Fruit fly (Drosophila melanogaster) whole organism, embryonic: ENCODE measurements around the gene Arpc2.

Source experiments
- Abd-B ChIP-seq: fragments of 200-800 bp; sonication (Bioruptor generic); optimal IDR thresholded peaks from 2 replicates; lab custom pipeline; 2018; ENCODE audit warnings: missing biosample characterization, mild to moderate bottlenecking, missing genetic modification characterization, moderate library complexity
- Atf-2 ChIP-seq: fragments of 200-800 bp; sonication (Bioruptor generic); optimal IDR thresholded peaks from 2 replicates; lab custom pipeline; 2016; ENCODE audit warnings: missing biosample characterization, missing genetic modification characterization
- CG10147 ChIP-seq: fragments of 200-800 bp; sonication (Bioruptor generic); optimal IDR thresholded peaks from 2 replicates; lab custom pipeline; 2019; ENCODE audit warnings: missing biosample characterization, mild to moderate bottlenecking, missing genetic modification characterization, moderate library complexity
- CG10366 ChIP-seq: fragments of 200-800 bp; sonication (Bioruptor generic); IDR thresholded peaks from 2 replicates; pipeline ENCODE4 v1.3.6; 2022; ENCODE audit warnings: missing biosample characterization, missing genetic modification characterization
- CG11456 ChIP-seq: fragments of 200-800 bp; sonication (Bioruptor generic); IDR thresholded peaks from 3 replicates; pipeline ENCODE4 v1.3.6; 2022; ENCODE audit warnings: missing biosample characterization, missing genetic modification characterization
- CG11504 ChIP-seq: fragments of 200-800 bp; sonication (Bioruptor generic); optimal IDR thresholded peaks from 3 replicates; lab custom pipeline; 2019; ENCODE audit warnings: missing biosample characterization, mild to moderate bottlenecking, missing genetic modification characterization, moderate library complexity
- CG1233 ChIP-seq: fragments of 200-800 bp; sonication (Bioruptor generic); optimal IDR thresholded peaks from 4 replicates; lab custom pipeline; 2018; ENCODE audit warnings: missing biosample characterization, mild to moderate bottlenecking, missing genetic modification characterization
- CG12391 ChIP-seq: fragments of 200-800 bp; sonication (Bioruptor generic); optimal IDR thresholded peaks from 3 replicates; lab custom pipeline; 2018; ENCODE audit warnings: missing biosample characterization, mild to moderate bottlenecking, missing genetic modification characterization, moderate library complexity
- CG14667 ChIP-seq: fragments of 200-800 bp; sonication (Bioruptor generic); IDR thresholded peaks from 2 replicates; pipeline ENCODE4 v1.3.6; 2022; ENCODE audit warnings: missing biosample characterization, missing genetic modification characterization
- CG15514 ChIP-seq: fragments of 200-800 bp; sonication (Bioruptor generic); optimal IDR thresholded peaks from 3 replicates; lab custom pipeline; 2017; ENCODE audit warnings: missing biosample characterization, missing genetic modification characterization, mild to moderate bottlenecking, moderate library complexity, missing genetic modification reagents
- CG1603 ChIP-seq: fragments of 200-800 bp; sonication (Bioruptor generic); optimal IDR thresholded peaks from 2 replicates; lab custom pipeline; 2019; ENCODE audit warnings: missing biosample characterization, mild to moderate bottlenecking, missing genetic modification characterization, moderate library complexity
- CG17912 ChIP-seq: fragments of 200-800 bp; sonication (Bioruptor generic); optimal IDR thresholded peaks from 2 replicates; lab custom pipeline; 2018; ENCODE audit warnings: missing biosample characterization, mild to moderate bottlenecking, missing genetic modification characterization
- CG18476 ChIP-seq: fragments of 200-800 bp; sonication (Bioruptor generic); optimal IDR thresholded peaks from 2 replicates; lab custom pipeline; 2016; ENCODE audit warnings: missing biosample characterization, mild to moderate bottlenecking, missing genetic modification characterization
- CG3065 ChIP-seq: fragments of 200-800 bp; sonication (Bioruptor generic); optimal IDR thresholded peaks from 2 replicates; lab custom pipeline; 2016; ENCODE audit warnings: missing biosample characterization, missing genetic modification characterization
- CG31388 ChIP-seq: fragments of 200-800 bp; sonication (Bioruptor generic); optimal IDR thresholded peaks from 2 replicates; lab custom pipeline; 2016; ENCODE audit warnings: missing biosample characterization, missing genetic modification characterization
- CG3407 ChIP-seq: fragments of 200-800 bp; sonication (Bioruptor generic); optimal IDR thresholded peaks from 2 replicates; lab custom pipeline; 2018; ENCODE audit warnings: missing biosample characterization, mild to moderate bottlenecking, missing genetic modification characterization
- CG4282 ChIP-seq: fragments of 200-800 bp; sonication (Bioruptor generic); optimal IDR thresholded peaks from 2 replicates; lab custom pipeline; 2016; ENCODE audit warnings: missing biosample characterization, missing genetic modification characterization
- CG7357 ChIP-seq: fragments of 200-800 bp; sonication (Bioruptor generic); IDR thresholded peaks from 3 replicates; pipeline ENCODE4 v1.3.6; 2022; ENCODE audit warnings: missing biosample characterization, missing genetic modification characterization
- CG7745 ChIP-seq: fragments of 200-800 bp; sonication (Bioruptor generic); optimal IDR thresholded peaks from 2 replicates; lab custom pipeline; 2018; ENCODE audit warnings: missing biosample characterization, mild to moderate bottlenecking, missing genetic modification characterization, moderate library complexity
- CG7928 ChIP-seq: fragments of 200-800 bp; sonication (Bioruptor generic); optimal IDR thresholded peaks from 2 replicates; lab custom pipeline; 2017; ENCODE audit warnings: missing biosample characterization, mild to moderate bottlenecking, missing genetic modification characterization
- CG8290 ChIP-seq, 3 experiments: fragments of 200-800 bp; sonication (Bioruptor generic); optimal IDR thresholded peaks; 2 replicates each; lab custom pipeline; 2016 to 2019; ENCODE audit warnings: missing biosample characterization in 3 of 3, missing genetic modification characterization in 3 of 3, mild to moderate bottlenecking in 2 of 3, moderate library complexity in 1 of 3
- CG9817 ChIP-seq: fragments of 200-800 bp; sonication (Bioruptor generic); optimal IDR thresholded peaks from 2 replicates; lab custom pipeline; 2018; ENCODE audit warnings: missing biosample characterization, mild to moderate bottlenecking, missing genetic modification characterization, moderate library complexity
- Dip3 ChIP-seq: fragments of 200-800 bp; sonication (Bioruptor generic); optimal IDR thresholded peaks from 3 replicates; lab custom pipeline; 2016; ENCODE audit warnings: missing biosample characterization, missing genetic modification characterization
- E2f2 ChIP-seq: fragments of 200-800 bp; sonication (Bioruptor generic); IDR thresholded peaks from 2 replicates; pipeline ENCODE4 v1.3.6; 2022; ENCODE audit warnings: missing biosample characterization, missing genetic modification characterization
- Fer1 ChIP-seq: fragments of 200-800 bp; sonication (Bioruptor generic); optimal IDR thresholded peaks from 2 replicates; lab custom pipeline; 2017; ENCODE audit warnings: missing biosample characterization, mild to moderate bottlenecking, missing genetic modification characterization
- Gug ChIP-seq: fragments of 200-800 bp; sonication (Bioruptor generic); IDR thresholded peaks from 4 replicates; pipeline ENCODE4 v1.3.6; 2022; ENCODE audit warnings: missing biosample characterization, missing genetic modification characterization
- Neu2 ChIP-seq: fragments of 200-800 bp; sonication (Bioruptor generic); optimal IDR thresholded peaks from 3 replicates; lab custom pipeline; 2016; ENCODE audit warnings: missing biosample characterization, missing genetic modification characterization, borderline replicate concordance
- Pdp1 ChIP-seq, 2 experiments: fragments of 200-800 bp; sonication (Bioruptor generic); optimal IDR thresholded peaks; 3 replicates each; lab custom pipeline; 2016; ENCODE audit warnings: missing biosample characterization in 2 of 2, missing genetic modification characterization in 2 of 2, mild to moderate bottlenecking in 1 of 2, moderate library complexity in 1 of 2
- ab ChIP-seq: fragments of 200-800 bp; sonication (Bioruptor generic); optimal IDR thresholded peaks from 2 replicates; lab custom pipeline; 2016; ENCODE audit warnings: missing biosample characterization, missing genetic modification characterization
- ato ChIP-seq: fragments of 200-800 bp; sonication (Bioruptor generic); IDR thresholded peaks from 2 replicates; pipeline ENCODE4 v1.3.6; 2022; ENCODE audit warnings: missing biosample characterization, missing genetic modification characterization; ENCODE audit not compliant: partially characterized antibody
- disco-r ChIP-seq: fragments of 200-800 bp; sonication (Bioruptor generic); optimal IDR thresholded peaks from 2 replicates; lab custom pipeline; 2016; ENCODE audit warnings: missing biosample characterization, missing genetic modification characterization
- dmrt11E ChIP-seq: fragments of 200-800 bp; sonication (Bioruptor generic); optimal IDR thresholded peaks from 3 replicates; lab custom pipeline; 2018; ENCODE audit warnings: missing biosample characterization, mild to moderate bottlenecking, missing genetic modification characterization, moderate library complexity
- dmrt99B ChIP-seq: fragments of 200-800 bp; sonication (Bioruptor generic); optimal IDR thresholded peaks from 2 replicates; lab custom pipeline; 2018; ENCODE audit warnings: missing biosample characterization, mild to moderate bottlenecking, missing genetic modification characterization, moderate library complexity
- fd96Cb ChIP-seq: fragments of 200-800 bp; sonication (Bioruptor generic); optimal IDR thresholded peaks from 2 replicates; lab custom pipeline; 2018; ENCODE audit warnings: missing biosample characterization, mild to moderate bottlenecking, missing genetic modification characterization, moderate library complexity
- gce ChIP-seq: fragments of 200-800 bp; sonication (Bioruptor generic); IDR thresholded peaks from 3 replicates; pipeline ENCODE4 v1.3.6; 2022; ENCODE audit warnings: missing biosample characterization, missing genetic modification characterization
- gfzf ChIP-seq: fragments of 200-800 bp; sonication (Bioruptor generic); optimal IDR thresholded peaks from 2 replicates; lab custom pipeline; 2016; ENCODE audit warnings: missing biosample characterization, mild to moderate bottlenecking, missing genetic modification characterization, moderate library complexity
- hth ChIP-seq: fragments of >200 bp; optimal IDR thresholded peaks from 2 replicates; lab custom pipeline; 2017; ENCODE audit warnings: inconsistent platforms
- p53 ChIP-seq: fragments of 200-800 bp; sonication (Bioruptor generic); optimal IDR thresholded peaks from 2 replicates; lab custom pipeline; 2016; ENCODE audit warnings: missing biosample characterization, missing genetic modification characterization
- pum ChIP-seq: fragments of 200-800 bp; sonication (Bioruptor generic); optimal IDR thresholded peaks from 2 replicates; lab custom pipeline; 2016; ENCODE audit warnings: missing biosample characterization, missing genetic modification characterization
- pzg ChIP-seq: fragments of 200-800 bp; sonication (Bioruptor generic); optimal IDR thresholded peaks from 3 replicates; lab custom pipeline; 2018; ENCODE audit warnings: missing biosample characterization, mild to moderate bottlenecking, missing genetic modification characterization, moderate library complexity
- ranshi ChIP-seq: fragments of 200-800 bp; sonication (Bioruptor generic); IDR thresholded peaks from 2 replicates; pipeline ENCODE4 v1.3.6; 2022; ENCODE audit warnings: missing biosample characterization, missing genetic modification characterization
- shn ChIP-seq: fragments of 200-800 bp; sonication (Bioruptor generic); optimal IDR thresholded peaks from 3 replicates; lab custom pipeline; 2016; ENCODE audit warnings: missing biosample characterization, missing genetic modification characterization
- sna ChIP-seq: fragments of 200-800 bp; sonication (Bioruptor generic); IDR thresholded peaks from 2 replicates; pipeline ENCODE4 v1.3.6; 2022; ENCODE audit warnings: missing biosample characterization, missing genetic modification characterization; ENCODE audit not compliant: partially characterized antibody
- sqz ChIP-seq: fragments of 200-800 bp; sonication (Bioruptor generic); optimal IDR thresholded peaks from 3 replicates; lab custom pipeline; 2018; ENCODE audit warnings: missing biosample characterization, mild to moderate bottlenecking, missing genetic modification characterization
- stwl ChIP-seq: fragments of 200-800 bp; sonication (Bioruptor generic); optimal IDR thresholded peaks from 3 replicates; lab custom pipeline; 2018; ENCODE audit warnings: missing biosample characterization, mild to moderate bottlenecking, missing genetic modification characterization, moderate library complexity
- tin ChIP-seq: fragments of 200-800 bp; sonication (Bioruptor generic); optimal IDR thresholded peaks from 3 replicates; lab custom pipeline; 2016; ENCODE audit warnings: missing biosample characterization, missing genetic modification characterization
- ttk ChIP-seq: fragments of 200-800 bp; sonication (Bioruptor generic); IDR thresholded peaks from 2 replicates; pipeline ENCODE4 v2.1.2; 2022; ENCODE audit warnings: missing biosample characterization, missing genetic modification characterization
- unc-4 ChIP-seq: fragments of 200-800 bp; sonication (Bioruptor generic); IDR thresholded peaks from 2 replicates; pipeline ENCODE4 v1.3.6; 2022; ENCODE audit warnings: missing biosample characterization, missing genetic modification characterization; ENCODE audit not compliant: partially characterized antibody
- zen ChIP-seq: fragments of 200-800 bp; sonication (Bioruptor generic); optimal IDR thresholded peaks from 3 replicates; lab custom pipeline; 2018; ENCODE audit warnings: missing biosample characterization, mild to moderate bottlenecking, missing genetic modification characterization, moderate library complexity
- zfh1 ChIP-seq: fragments of 200-800 bp; sonication (Bioruptor generic); IDR thresholded peaks from 3 replicates; pipeline ENCODE4 v1.3.6; 2022; ENCODE audit warnings: missing biosample characterization, missing genetic modification characterization

The Arpc2 gene

dm6 chr2L:20414750-20415211 is 2.1 kb upstream of the Arpc2 start, which contains the start of gene CG10947 (continued):
- TF ChIP-seq CG11456 (GFP tag; lab: Robert Waterston, UW) = peak; percentile 86
- TF ChIP-seq ab (GFP tag; lab: Kevin White, UChicago) = no peak
- TF ChIP-seq Atf-2 (GFP tag; lab: Kevin White, UChicago) = peak; percentile 36
- peak; percentile 59 for TF ChIP-seq CG3407 (GFP tag; lab: Kevin White, UChicago)
- peak; percentile 56 for TF ChIP-seq CG1233 (GFP tag; lab: Kevin White, UChicago)
- TF ChIP-seq gce (GFP tag; lab: Robert Waterston, UW) = no peak
- peak; percentile 71 for TF ChIP-seq ranshi (GFP tag; lab: Robert Waterston, UW)
- no peak for TF ChIP-seq CG14667 (GFP tag; lab: Robert Waterston, UW)
- no peak for TF ChIP-seq CG7745 (tag; lab: Kevin White, UChicago)
- peak; percentile 61 for TF ChIP-seq Fer1 (GFP tag; lab: Kevin White, UChicago)
- TF ChIP-seq unc-4 (GFP tag; lab: Robert Waterston, UW) = peak; percentile 62
- TF ChIP-seq CG7357 (GFP tag; lab: Robert Waterston, UW) = no peak
- peak; percentile 60 for TF ChIP-seq dmrt11E (tag; lab: Kevin White, UChicago)
- TF ChIP-seq CG10366 (GFP tag; lab: Robert Waterston, UW) = peak; percentile 52
- TF ChIP-seq ato = peak; percentile 39; the same call in 1 of the 2 replicates
- TF ChIP-seq pum (GFP tag; lab: Kevin White, UChicago) = peak; percentile 59
- TF ChIP-seq sna = no peak
- TF ChIP-seq CG12391 (tag; lab: Kevin White, UChicago) = peak; percentile 35
- peak; percentile 69 for TF ChIP-seq CG9817
- TF ChIP-seq pzg (GFP tag; lab: Kevin White, UChicago) = peak; percentile 44
- TF ChIP-seq gfzf (GFP tag; lab: Kevin White, UChicago) = peak; percentile 16
- TF ChIP-seq Abd-B = peak; percentile 38
- TF ChIP-seq CG17912 = peak; percentile 82
- TF ChIP-seq Pdp1 (GFP tag; optimal IDR thresholded peaks at IDR 0.05; lab: Kevin White, UChicago) = peak; percentile 73 to 80
- peak; percentile 79 for TF ChIP-seq zfh1
- TF ChIP-seq Dip3 = peak; percentile 66
- no peak for TF ChIP-seq CG31388 (GFP tag; lab: Kevin White, UChicago)
- TF ChIP-seq hth = no peak
- peak; percentile 87 for TF ChIP-seq stwl (tag; lab: Kevin White, UChicago)
- peak; percentile 46 for TF ChIP-seq CG18476 (GFP tag; lab: Kevin White, UChicago)
- TF ChIP-seq sqz (GFP tag; lab: Kevin White, UChicago) = peak; percentile 15
- peak; percentile 95 for TF ChIP-seq E2f2 (GFP tag; lab: Robert Waterston, UW)
- TF ChIP-seq shn = peak; percentile 72
- TF ChIP-seq Neu2 (GFP tag; lab: Kevin White, UChicago) = peak; percentile 1
- 0 out of 2 replicates have a peak, but pooled peaks have one; percentile 25 for TF ChIP-seq ttk (GFP tag; lab: Robert Waterston, UW)
- TF ChIP-seq CG7928 (GFP tag; lab: Kevin White, UChicago) = peak; percentile 28
- peak; percentile 64 for TF ChIP-seq CG8290 (GFP tag; optimal IDR thresholded peaks at IDR 0.05; lab: Kevin White, UChicago)
- peak in 1 of 2 experiments; percentile 69 for TF ChIP-seq CG8290 (tag; optimal IDR thresholded peaks at IDR 0.05; lab: Kevin White, UChicago)
- peak; percentile 13 for TF ChIP-seq zen (tag; lab: Kevin White, UChicago)
- TF ChIP-seq CG11504 (tag; lab: Kevin White, UChicago) = peak; percentile 56
- TF ChIP-seq Gug (GFP tag; lab: Robert Waterston, UW) = no peak
- TF ChIP-seq fd96Cb (tag; lab: Kevin White, UChicago) = no peak
- TF ChIP-seq CG4282 (GFP tag; lab: Kevin White, UChicago) = peak; percentile 3
- TF ChIP-seq dmrt99B (tag; lab: Kevin White, UChicago) = peak; percentile 39
- peak; percentile 67 for TF ChIP-seq CG1603 (tag; lab: Kevin White, UChicago)
- peak; percentile 78 for TF ChIP-seq tin (GFP tag; lab: Kevin White, UChicago)
- TF ChIP-seq CG3065 (GFP tag; lab: Kevin White, UChicago) = no peak
- peak; percentile 67 for TF ChIP-seq CG15514 (GFP tag; lab: Kevin White, UChicago)
- no peak for TF ChIP-seq p53 (GFP tag; lab: Kevin White, UChicago)
- TF ChIP-seq CG10147 (GFP tag; lab: Kevin White, UChicago) = peak; percentile 7
- peak; percentile 21 for TF ChIP-seq disco-r (GFP tag; lab: Kevin White, UChicago)
